Worm (Caenorhabditis elegans) whole organism, early embryonic: ENCODE data around the gene T11F9.10.

Experiments used
- B0310.2 ChIP-seq: sonication (generic microtip); optimal IDR thresholded peaks from 2 replicates; lab custom pipeline; 2016; ENCODE audit warnings: mild to moderate bottlenecking, missing genetic modification characterization, missing compliant biosample characterization
- F13C5.2 ChIP-seq: sonication (generic microtip); optimal IDR thresholded peaks from 2 replicates; lab custom pipeline; 2017; ENCODE audit warnings: mild to moderate bottlenecking, missing genetic modification characterization, inconsistent platforms, missing compliant biosample characterization
- aly-1 ChIP-seq: sonication (generic microtip); optimal IDR thresholded peaks from 2 replicates; lab custom pipeline; 2016; ENCODE audit warnings: missing genetic modification characterization, missing compliant biosample characterization
- ama-1 ChIP-seq: fragments of 150-350 bp; optimal IDR thresholded peaks from 2 replicates; lab custom pipeline; 2014
- ceh-13 ChIP-seq: fragments of 200-800 bp; sonication (Bioruptor generic); optimal IDR thresholded peaks from 2 replicates; lab custom pipeline; 2018; ENCODE audit warnings: mild to moderate bottlenecking, missing genetic modification characterization, missing compliant biosample characterization
- ceh-36 ChIP-seq: sonication (generic microtip); optimal IDR thresholded peaks from 2 replicates; lab custom pipeline; 2016; ENCODE audit warnings: missing genetic modification characterization, inconsistent platforms, missing compliant biosample characterization
- ets-7 ChIP-seq: sonication (generic microtip); optimal IDR thresholded peaks from 2 replicates; lab custom pipeline; 2016; ENCODE audit warnings: missing genotype, missing genetic modification characterization, missing compliant biosample characterization
- flt-1 ChIP-seq: fragments of 200-800 bp; sonication (Bioruptor generic); IDR thresholded peaks from 2 replicates; pipeline ENCODE4 v1.3.6; 2022; ENCODE audit warnings: missing genetic modification characterization, missing compliant biosample characterization
- hmbx-1 ChIP-seq: sonication (generic microtip); optimal IDR thresholded peaks from 2 replicates; lab custom pipeline; 2016; ENCODE audit warnings: mild to moderate bottlenecking, missing genetic modification characterization, missing compliant biosample characterization
- hmg-4 ChIP-seq: fragments of 200-800 bp; sonication (Bioruptor generic); optimal IDR thresholded peaks from 2 replicates; lab custom pipeline; 2018; ENCODE audit warnings: mild to moderate bottlenecking, missing genetic modification characterization, missing compliant biosample characterization
- hnd-1 ChIP-seq: sonication (generic microtip); optimal IDR thresholded peaks from 2 replicates; lab custom pipeline; 2016; ENCODE audit warnings: missing genetic modification characterization, missing compliant biosample characterization
- pes-1 ChIP-seq: fragments of 200-800 bp; sonication (Bioruptor generic); IDR thresholded peaks from 2 replicates; pipeline ENCODE4 v1.3.6; 2022; ENCODE audit warnings: missing genetic modification reagents, missing genetic modification characterization, missing compliant biosample characterization
- scrt-1 ChIP-seq: fragments of 200-800 bp; sonication (Bioruptor generic); IDR thresholded peaks from 2 replicates; pipeline ENCODE4 v1.3.6; 2022; ENCODE audit warnings: missing genetic modification characterization, missing compliant biosample characterization
- sea-1 ChIP-seq: fragments of 200-800 bp; sonication (Bioruptor generic); conservative IDR thresholded peaks from 2 replicates; pipeline ENCODE4 v1.3.6; 2022; ENCODE audit warnings: missing genetic modification characterization, missing compliant biosample characterization
- tbx-11 ChIP-seq: fragments of 200-800 bp; sonication (Bioruptor generic); IDR thresholded peaks from 2 replicates; pipeline ENCODE4 v1.3.6; 2022; ENCODE audit warnings: missing genetic modification characterization, missing compliant biosample characterization
- tbx-37 ChIP-seq: fragments of 200-800 bp; sonication (Bioruptor generic); conservative IDR thresholded peaks from 2 replicates; pipeline ENCODE4 v1.3.6; 2022; ENCODE audit warnings: missing genetic modification reagents, missing genetic modification characterization, missing compliant biosample characterization
- tra-4 ChIP-seq: sonication (generic microtip); optimal IDR thresholded peaks from 2 replicates; lab custom pipeline; 2017; ENCODE audit warnings: missing genetic modification characterization, missing compliant biosample characterization

The T11F9.10 gene

DNA sequence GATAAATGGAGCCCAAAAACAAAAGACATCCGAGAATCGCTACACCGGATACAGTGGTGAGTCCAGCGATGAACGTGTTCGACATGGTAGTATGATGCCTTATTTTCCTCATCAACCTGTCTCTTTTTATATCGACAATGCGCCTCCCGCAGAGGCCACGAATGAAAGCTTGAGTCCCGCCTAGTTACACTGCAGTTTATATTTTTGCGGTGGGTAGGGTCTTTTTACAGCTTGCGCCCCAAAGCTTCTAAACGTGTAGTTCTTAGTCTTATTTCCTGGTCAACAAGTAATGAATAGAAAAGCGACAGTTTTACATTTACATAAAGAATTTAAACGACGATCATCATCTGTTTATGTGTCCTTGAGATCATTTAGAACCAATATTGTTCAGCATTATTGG is 36.5 kb upstream of the T11F9.10 start, which contains the start of gene col-156:
TSS of gene col-156 (minus strand) at position 101 of the 400 bp plus-strand sequence.
- TF ChIP-seq ceh-13 (GFP tag; lab: Kevin White, UChicago): no peak
- TF ChIP-seq hmbx-1 (tag; lab: Kevin White, UChicago): no peak
- no peak for TF ChIP-seq sea-1 (GFP tag; lab: Robert Waterston, UW)
- TF ChIP-seq ceh-36 (tag; lab: Kevin White, UChicago): no peak
- no peak for TF ChIP-seq flt-1 (GFP tag; lab: Robert Waterston, UW)
- TF ChIP-seq hmg-4 (GFP tag; lab: Kevin White, UChicago): no peak
- TF ChIP-seq tra-4: no peak
- no peak for TF ChIP-seq ets-7 (tag; lab: Kevin White, UChicago)
- TF ChIP-seq aly-1 (tag; lab: Kevin White, UChicago): no peak
- no peak for TF ChIP-seq pes-1 (GFP tag; lab: Robert Waterston, UW)
- TF ChIP-seq hnd-1 (tag; lab: Kevin White, UChicago): no peak
- no peak for TF ChIP-seq scrt-1
- TF ChIP-seq tbx-11 (GFP tag; lab: Robert Waterston, UW): no peak
- no peak for TF ChIP-seq B0310.2
- TF ChIP-seq tbx-37 (GFP tag; lab: Robert Waterston, UW): no peak
- no peak for TF ChIP-seq ama-1 (lab: Kevin White, UChicago)

ce11 chrV:11454917-11455316 is 31.9 kb upstream of the T11F9.10 start:
- TF ChIP-seq ceh-36 (tag; lab: Kevin White, UChicago) (no peak), ets-7 (tag; lab: Kevin White, UChicago) (no peak), ceh-13 (GFP tag; lab: Kevin White, UChicago) (no peak), B0310.2 (no peak), aly-1 (tag; lab: Kevin White, UChicago) (no peak), tra-4 (no peak), F13C5.2 (no peak), hnd-1 (tag; lab: Kevin White, UChicago) (no peak), hmg-4 (GFP tag; lab: Kevin White, UChicago) (no peak), flt-1 (GFP tag; lab: Robert Waterston, UW) (no peak)

DNA sequence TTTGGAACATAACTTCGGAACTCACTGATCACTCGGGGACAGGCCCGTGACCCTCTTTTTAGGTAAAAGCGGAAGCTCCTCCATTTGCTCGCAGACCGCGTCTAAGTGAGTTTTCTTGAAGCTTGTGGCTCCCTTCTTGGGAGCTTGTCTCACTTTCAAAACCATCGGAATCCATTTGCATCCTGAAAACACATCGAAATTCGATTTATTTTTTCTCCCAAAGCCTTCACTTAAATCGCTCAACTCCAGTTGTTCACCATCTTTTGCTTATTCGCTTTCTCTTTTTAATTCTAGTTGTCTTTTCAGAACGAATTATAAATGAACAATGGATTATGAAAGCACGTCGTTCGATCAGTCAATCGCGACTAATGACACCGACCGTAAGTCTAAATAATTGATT is 27.5 kb upstream of the T11F9.10 start, which contains the start of gene T11F9.1:
TSS of gene T11F9.1 (plus strand) at position 301 of the 400 bp plus-strand sequence.
- TF ChIP-seq tbx-11 (GFP tag; lab: Robert Waterston, UW) (no peak), sea-1 (GFP tag; lab: Robert Waterston, UW) (no peak)

DNA sequence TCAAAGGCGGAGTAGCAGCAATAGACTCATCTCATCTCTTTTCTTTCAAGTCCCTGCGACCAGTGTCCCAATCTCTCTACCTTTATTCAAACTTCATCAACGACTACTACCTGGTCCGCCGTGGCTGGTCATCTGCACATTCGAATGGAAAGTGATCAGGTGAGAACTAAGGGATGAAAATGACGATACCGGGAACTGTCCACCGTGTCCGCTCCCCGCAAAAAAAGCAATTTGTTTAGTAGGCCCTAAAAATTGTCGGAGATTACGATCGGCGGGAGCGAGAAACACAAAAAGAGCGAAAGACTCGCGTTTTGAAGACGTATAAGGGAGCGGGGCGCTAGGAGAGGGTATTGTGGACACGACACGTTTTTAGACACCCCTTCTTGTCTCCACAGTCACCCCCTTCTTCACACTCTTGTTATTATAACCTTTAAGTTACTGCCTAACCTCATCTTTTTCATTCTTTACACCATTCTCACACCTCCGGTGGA is 23.8 kb upstream of the T11F9.10 start, which contains the start of gene zipt-16:
TSS of gene zipt-16 (plus strand) at position 51 of the 491 bp plus-strand sequence.
- TF ChIP-seq F13C5.2: no peak
- TF ChIP-seq hmbx-1 (tag; lab: Kevin White, UChicago): no peak
- TF ChIP-seq hnd-1 (tag; lab: Kevin White, UChicago): no peak
- no peak for TF ChIP-seq tbx-37 (GFP tag; lab: Robert Waterston, UW)
- no peak for TF ChIP-seq sea-1 (GFP tag; lab: Robert Waterston, UW)
- TF ChIP-seq ceh-13 (GFP tag; lab: Kevin White, UChicago): no peak
- no peak for TF ChIP-seq scrt-1
- no peak for TF ChIP-seq ama-1 (lab: Kevin White, UChicago)
- no peak for TF ChIP-seq pes-1 (GFP tag; lab: Robert Waterston, UW)
- no peak for TF ChIP-seq B0310.2
- TF ChIP-seq aly-1 (tag; lab: Kevin White, UChicago): no peak
- no peak for TF ChIP-seq hmg-4 (GFP tag; lab: Kevin White, UChicago)
- TF ChIP-seq flt-1 (GFP tag; lab: Robert Waterston, UW): no peak
- TF ChIP-seq ceh-36 (tag; lab: Kevin White, UChicago): no peak
- TF ChIP-seq ets-7 (tag; lab: Kevin White, UChicago): no peak
- TF ChIP-seq tra-4: no peak
- no peak for TF ChIP-seq tbx-11 (GFP tag; lab: Robert Waterston, UW)

- no peak for TF ChIP-seq scrt-1
- TF ChIP-seq B0310.2: no peak
- TF ChIP-seq ama-1 (lab: Kevin White, UChicago): no peak
- TF ChIP-seq aly-1 (tag; lab: Kevin White, UChicago): no peak
- no peak for TF ChIP-seq tbx-11 (GFP tag; lab: Robert Waterston, UW)
- TF ChIP-seq F13C5.2: no peak
- no peak for TF ChIP-seq flt-1 (GFP tag; lab: Robert Waterston, UW)
- no peak for TF ChIP-seq ceh-13 (GFP tag; lab: Kevin White, UChicago)
- no peak for TF ChIP-seq tbx-37 (GFP tag; lab: Robert Waterston, UW)
- TF ChIP-seq hmbx-1 (tag; lab: Kevin White, UChicago): no peak
- no peak for TF ChIP-seq sea-1 (GFP tag; lab: Robert Waterston, UW)
- TF ChIP-seq tra-4: no peak
Measured at ce11 chrV:11470210-11470713, 16.5 kb upstream of the T11F9.10 start, which contains the start of gene aat-6. aat-6 (minus strand) TSS chrV:11470663.

DNA sequence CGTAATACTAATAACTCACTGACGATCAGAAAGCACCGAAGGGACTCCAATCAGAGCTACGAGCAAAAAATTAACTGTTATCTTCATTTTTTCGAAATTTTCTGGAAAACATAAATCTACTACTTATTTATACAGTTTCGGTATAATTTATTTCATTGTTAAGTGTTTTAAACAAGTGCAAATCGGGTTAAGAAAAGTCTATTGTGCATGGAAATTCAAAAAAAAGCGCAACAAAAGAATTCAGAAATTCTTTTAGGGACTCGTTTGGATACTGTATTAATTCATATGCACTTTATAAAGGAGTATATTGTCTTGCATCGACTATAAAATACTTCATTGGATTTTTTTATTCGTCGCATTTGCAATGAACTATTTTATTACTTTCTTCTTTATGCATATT is 14.6 kb upstream of the T11F9.10 start, which contains the start of the genes nas-20 and nas-21:
TSS of gene nas-20 (minus strand) at position 101 of the 400 bp plus-strand sequence.
TSS of gene nas-21 (plus strand) at position 356 of the 400 bp plus-strand sequence.
- no peak for TF ChIP-seq sea-1 (GFP tag; lab: Robert Waterston, UW)
- TF ChIP-seq pes-1 (GFP tag; lab: Robert Waterston, UW): no peak
- TF ChIP-seq ama-1 (lab: Kevin White, UChicago): no peak
- no peak for TF ChIP-seq flt-1 (GFP tag; lab: Robert Waterston, UW)
- no peak for TF ChIP-seq tbx-37 (GFP tag; lab: Robert Waterston, UW)
- no peak for TF ChIP-seq ets-7 (tag; lab: Kevin White, UChicago)
- TF ChIP-seq ceh-13 (GFP tag; lab: Kevin White, UChicago): no peak
- TF ChIP-seq scrt-1: no peak
- TF ChIP-seq hmbx-1 (tag; lab: Kevin White, UChicago): no peak
- TF ChIP-seq B0310.2: no peak
- no peak for TF ChIP-seq tra-4
- TF ChIP-seq ceh-36 (tag; lab: Kevin White, UChicago): no peak
- TF ChIP-seq hmg-4 (GFP tag; lab: Kevin White, UChicago): no peak
- TF ChIP-seq hnd-1 (tag; lab: Kevin White, UChicago): no peak
- TF ChIP-seq F13C5.2: no peak
- no peak for TF ChIP-seq aly-1 (tag; lab: Kevin White, UChicago)

DNA sequence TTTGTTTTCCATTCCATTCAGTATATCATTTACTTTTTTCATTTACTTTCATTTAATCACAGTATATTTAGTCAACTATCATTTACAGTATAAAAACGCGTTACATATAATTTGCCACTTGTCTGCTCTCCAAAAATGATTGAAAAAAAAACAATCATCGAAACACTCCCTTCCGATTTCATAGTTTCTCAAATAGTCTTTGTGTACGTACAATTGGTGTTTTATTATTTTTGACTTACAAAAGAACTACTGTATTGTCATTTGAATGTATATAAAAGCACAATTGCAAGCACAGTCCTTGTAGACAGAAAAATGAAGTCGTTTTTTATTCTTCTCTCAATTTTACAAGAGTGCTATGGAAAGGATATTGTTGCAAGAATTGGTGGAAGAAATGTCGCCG is 12.4 kb upstream of the T11F9.10 start, which contains the start of gene nas-22:
TSS of gene nas-22 (plus strand) at position 301 of the 400 bp plus-strand sequence.
- TF ChIP-seq aly-1 (tag; lab: Kevin White, UChicago) (no peak), F13C5.2 (no peak), ets-7 (tag; lab: Kevin White, UChicago) (no peak), hnd-1 (tag; lab: Kevin White, UChicago) (no peak), hmg-4 (GFP tag; lab: Kevin White, UChicago) (no peak)
